Worm (Caenorhabditis elegans): ENCODE measurements around the gene F01D5.8.

DNA sequence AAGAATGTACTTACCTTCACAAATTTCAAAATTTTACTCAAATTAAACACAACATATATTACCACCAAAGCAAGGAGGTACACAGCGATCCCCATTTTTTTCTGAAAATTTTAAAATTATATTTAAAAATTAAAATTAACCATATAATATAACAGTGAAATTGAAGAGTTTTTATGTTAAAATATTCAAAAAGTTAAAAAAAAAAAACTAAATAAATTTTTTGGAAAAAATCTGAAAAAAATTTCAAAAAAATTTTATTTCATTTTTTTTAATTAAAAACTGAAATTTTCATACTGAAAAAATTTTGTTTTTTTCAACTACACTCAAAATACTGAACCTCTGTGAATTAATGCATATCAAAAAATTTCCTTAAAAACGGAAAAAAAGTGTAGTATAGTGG lies 6.4 kb downstream of the F01D5.8 start, which contains the start of gene cyp-37A1:
- no peak for TF ChIP-seq nhr-12 (tag; optimal IDR thresholded peaks at IDR 0.05)
- no peak for TF ChIP-seq nhr-76 (tag; optimal IDR thresholded peaks at IDR 0.05)
- no peak for TF ChIP-seq elt-3 (tag; optimal IDR thresholded peaks at IDR 0.05)

Data from whole organism, mixed stage, embryonic.